Worm (Caenorhabditis elegans) whole organism, L2 larva: ENCODE results near the gene dmd-5.

Source experiments
- C34F6.9 ChIP-seq: fragments of 150-350 bp; optimal IDR thresholded peaks from 2 replicates; lab custom pipeline; 2014; ENCODE audit warnings: missing biosample characterization, missing genetic modification characterization
- F13H6.1 ChIP-seq: sonication (generic microtip); optimal IDR thresholded peaks from 2 replicates; lab custom pipeline; 2016; ENCODE audit warnings: missing genetic modification characterization, missing compliant biosample characterization
- R02D3.7 ChIP-seq: fragments of 150-350 bp; optimal IDR thresholded peaks from 2 replicates; lab custom pipeline; 2014; ENCODE audit warnings: missing biosample characterization, missing genetic modification characterization
- Y55F3AM.14 ChIP-seq: fragments of 200-800 bp; sonication (Bioruptor generic); optimal IDR thresholded peaks from 2 replicates; lab custom pipeline; 2018; ENCODE audit warnings: mild to moderate bottlenecking, missing genetic modification characterization, missing compliant biosample characterization
- alr-1 ChIP-seq: fragments of 150-350 bp; optimal IDR thresholded peaks from 2 replicates; lab custom pipeline; 2014; ENCODE audit warnings: missing biosample characterization, missing genetic modification characterization
- aly-2 ChIP-seq: fragments of 150-350 bp; optimal IDR thresholded peaks from 2 replicates; lab custom pipeline; 2014; ENCODE audit warnings: missing biosample characterization, missing genetic modification characterization
- ama-1 ChIP-seq: fragments of 150-350 bp; optimal IDR thresholded peaks from 2 replicates; lab custom pipeline; 2018; ENCODE audit warnings: inconsistent platforms
- blmp-1 ChIP-seq: sonication (generic microtip); optimal IDR thresholded peaks from 2 replicates; lab custom pipeline; 2017; ENCODE audit warnings: missing genetic modification characterization, mild to moderate bottlenecking, missing compliant biosample characterization, antibody characterized with exemption, moderate library complexity; ENCODE audit not compliant: insufficient read depth
- ceh-16 ChIP-seq: fragments of 150-350 bp; optimal IDR thresholded peaks from 2 replicates; lab custom pipeline; 2014; ENCODE audit warnings: missing biosample characterization, missing genetic modification characterization
- ceh-82 ChIP-seq: fragments of 150-350 bp; optimal IDR thresholded peaks from 2 replicates; lab custom pipeline; 2014; ENCODE audit warnings: missing biosample characterization, missing genetic modification characterization
- crh-2 ChIP-seq: sonication (generic microtip); optimal IDR thresholded peaks from 2 replicates; lab custom pipeline; 2017; ENCODE audit warnings: missing biosample characterization, missing genetic modification characterization
- egl-27 ChIP-seq: sonication (generic microtip); optimal IDR thresholded peaks from 3 replicates; lab custom pipeline; 2017; ENCODE audit warnings: missing biosample characterization, missing genetic modification reagents, missing genetic modification characterization
- elt-1 ChIP-seq: fragments of 150-350 bp; optimal IDR thresholded peaks from 2 replicates; lab custom pipeline; 2014; ENCODE audit warnings: missing biosample characterization, missing genetic modification characterization
- elt-3 ChIP-seq: sonication (generic microtip); optimal IDR thresholded peaks from 2 replicates; lab custom pipeline; 2017; ENCODE audit warnings: missing biosample characterization, missing genetic modification characterization
- fos-1 ChIP-seq: fragments of 150-350 bp; optimal IDR thresholded peaks from 2 replicates; lab custom pipeline; 2014; ENCODE audit warnings: missing biosample characterization, missing genetic modification characterization
- gmeb-1 ChIP-seq: fragments of 150-350 bp; optimal IDR thresholded peaks from 2 replicates; lab custom pipeline; 2014; ENCODE audit warnings: missing biosample characterization, missing genetic modification characterization
- lin-11 ChIP-seq: fragments of 150-350 bp; sonication (generic microtip); optimal IDR thresholded peaks from 2 replicates; lab custom pipeline; 2014; ENCODE audit warnings: missing biosample characterization, missing genetic modification characterization, inconsistent platforms, mixed read lengths
- lin-13 ChIP-seq: fragments of 150-350 bp; optimal IDR thresholded peaks from 2 replicates; lab custom pipeline; 2014; ENCODE audit warnings: missing biosample characterization, missing genetic modification reagents, missing genetic modification characterization
- lin-39 ChIP-seq: fragments of 150-350 bp; optimal IDR thresholded peaks from 2 replicates; lab custom pipeline; 2014; ENCODE audit warnings: missing biosample characterization, missing genetic modification reagents, missing genetic modification characterization
- lsy-2 ChIP-seq, 2 experiments: fragments of 150-350 bp in 1 of 2; sonication (generic microtip) in 1 of 2; optimal IDR thresholded peaks; 2 replicates each; lab custom pipeline; 2014 to 2017; ENCODE audit warnings: missing biosample characterization in 2 of 2, missing genetic modification characterization in 2 of 2
- mab-5 ChIP-seq: fragments of 150-350 bp; optimal IDR thresholded peaks from 2 replicates; lab custom pipeline; 2014; ENCODE audit warnings: missing biosample characterization, missing genetic modification characterization
- mbf-1 ChIP-seq: sonication (generic microtip); optimal IDR thresholded peaks from 2 replicates; lab custom pipeline; 2017; ENCODE audit warnings: missing biosample characterization, missing genetic modification characterization
- mdl-1 ChIP-seq, 2 experiments: fragments of 150-350 bp in 1 of 2; sonication (generic microtip) in 1 of 2; optimal IDR thresholded peaks; 2 replicates each; lab custom pipeline; 2017; ENCODE audit warnings: missing biosample characterization in 2 of 2, missing genetic modification characterization in 2 of 2
- nhr-11 ChIP-seq: fragments of 150-350 bp; optimal IDR thresholded peaks from 2 replicates; lab custom pipeline; 2014; ENCODE audit warnings: missing biosample characterization, missing genetic modification characterization
- nhr-12 ChIP-seq: fragments of 150-350 bp; optimal IDR thresholded peaks from 2 replicates; lab custom pipeline; 2014; ENCODE audit warnings: missing biosample characterization, missing genetic modification characterization
- nhr-21 ChIP-seq: fragments of 150-350 bp; optimal IDR thresholded peaks from 2 replicates; lab custom pipeline; 2014; ENCODE audit warnings: missing biosample characterization, missing genetic modification characterization
- nhr-237 ChIP-seq: fragments of 150-350 bp; optimal IDR thresholded peaks from 2 replicates; lab custom pipeline; 2014; ENCODE audit warnings: missing biosample characterization, missing genetic modification characterization
- nhr-25 ChIP-seq: fragments of 150-350 bp; sonication (generic microtip); optimal IDR thresholded peaks from 3 replicates; lab custom pipeline; 2014; ENCODE audit warnings: missing biosample characterization, missing genetic modification characterization
- nhr-6 ChIP-seq: fragments of 150-350 bp; optimal IDR thresholded peaks from 2 replicates; lab custom pipeline; 2014; ENCODE audit warnings: missing biosample characterization, missing genetic modification characterization
- nhr-77 ChIP-seq: fragments of 150-350 bp; optimal IDR thresholded peaks from 2 replicates; lab custom pipeline; 2014; ENCODE audit warnings: missing biosample characterization, missing genetic modification characterization
- peb-1 ChIP-seq: fragments of 150-350 bp; optimal IDR thresholded peaks from 2 replicates; lab custom pipeline; 2014; ENCODE audit warnings: missing biosample characterization, missing genetic modification characterization
- sem-4 ChIP-seq: fragments of 150-350 bp; optimal IDR thresholded peaks from 2 replicates; lab custom pipeline; 2014; ENCODE audit warnings: missing biosample characterization, missing genetic modification reagents, missing genetic modification characterization
- skn-1 ChIP-seq: sonication (generic microtip); optimal IDR thresholded peaks from 2 replicates; lab custom pipeline; 2017; ENCODE audit warnings: missing biosample characterization, missing genetic modification characterization
- sma-3 ChIP-seq: sonication (generic microtip); optimal IDR thresholded peaks from 2 replicates; lab custom pipeline; 2016; ENCODE audit warnings: missing genetic modification reagents, missing genetic modification characterization, missing compliant biosample characterization
- snpc-4 ChIP-seq: fragments of 150-350 bp; optimal IDR thresholded peaks from 2 replicates; lab custom pipeline; 2014; ENCODE audit warnings: missing biosample characterization, missing genetic modification characterization
- unc-39 ChIP-seq: fragments of 150-350 bp; optimal IDR thresholded peaks from 2 replicates; lab custom pipeline; 2014; ENCODE audit warnings: missing biosample characterization, missing genetic modification characterization
- unc-55 ChIP-seq: fragments of 150-350 bp; sonication (generic microtip); optimal IDR thresholded peaks from 3 replicates; lab custom pipeline; 2014; ENCODE audit warnings: missing biosample characterization, missing genetic modification reagents, missing genetic modification characterization
- unc-62 ChIP-seq: fragments of 150-350 bp; optimal IDR thresholded peaks from 2 replicates; lab custom pipeline; 2014; ENCODE audit warnings: missing biosample characterization, missing genetic modification reagents, missing genetic modification characterization
- zag-1 ChIP-seq: fragments of 150-350 bp; optimal IDR thresholded peaks from 2 replicates; lab custom pipeline; 2014; ENCODE audit warnings: missing biosample characterization, missing genetic modification characterization
- ztf-1 ChIP-seq: fragments of 200-800 bp; sonication (Bioruptor generic); conservative IDR thresholded peaks from 2 replicates; pipeline ENCODE4 v1.3.6; 2022; ENCODE audit warnings: missing genetic modification characterization, missing compliant biosample characterization
- ztf-11 ChIP-seq: sonication (generic microtip); optimal IDR thresholded peaks from 2 replicates; lab custom pipeline; 2017; ENCODE audit warnings: missing biosample characterization, missing genetic modification characterization
- ztf-4 ChIP-seq: fragments of 150-350 bp; optimal IDR thresholded peaks from 2 replicates; lab custom pipeline; 2014; ENCODE audit warnings: missing biosample characterization, missing genetic modification characterization

dmd-5 gene

DNA sequence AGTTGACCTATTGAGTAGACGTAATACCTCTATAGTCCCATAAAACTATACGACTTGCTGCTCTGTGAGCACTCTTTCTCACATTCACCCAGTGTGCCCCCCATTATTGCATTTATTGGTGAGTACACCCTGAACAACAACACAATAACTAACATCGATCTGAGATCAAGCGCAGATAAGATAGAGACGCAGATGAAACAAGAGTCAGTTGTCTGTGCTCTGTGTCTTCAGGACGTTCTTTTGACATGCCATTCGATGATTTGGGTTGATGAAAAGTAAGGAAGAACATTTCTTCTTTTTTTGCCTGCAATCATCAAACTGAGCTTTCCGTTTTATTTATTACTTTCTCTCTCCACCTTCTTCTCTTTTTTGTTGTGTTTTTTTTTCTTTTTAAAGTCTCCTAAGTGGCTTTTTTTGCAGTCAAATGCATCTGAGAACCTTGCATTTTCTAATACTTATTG is 16.3 kb upstream of the dmd-5 start, which contains the start of gene lect-2 (continued):
- no peak for TF ChIP-seq zag-1 (tag; lab: Kevin White, UChicago)
- no peak for TF ChIP-seq unc-62 (GFP tag; lab: Kevin White, UChicago)
- TF ChIP-seq ztf-11 (tag; lab: Kevin White, UChicago): no peak
- no peak for TF ChIP-seq ceh-82 (tag; lab: Kevin White, UChicago)
- no peak for TF ChIP-seq Y55F3AM.14
- TF ChIP-seq ceh-16 (tag; lab: Kevin White, UChicago): no peak
- no peak for TF ChIP-seq ztf-1 (GFP tag; lab: Robert Waterston, UW)
- TF ChIP-seq nhr-12: no peak
- no peak for TF ChIP-seq nhr-237 (tag; lab: Kevin White, UChicago)
- TF ChIP-seq alr-1: no peak
- no peak for TF ChIP-seq lin-13 (GFP tag; lab: Kevin White, UChicago)
- no peak for TF ChIP-seq nhr-21 (tag; lab: Kevin White, UChicago)
- no peak for TF ChIP-seq lin-39
- TF ChIP-seq nhr-11 (tag; lab: Kevin White, UChicago): no peak
- TF ChIP-seq mab-5 (tag; lab: Kevin White, UChicago): no peak
- TF ChIP-seq blmp-1: no peak
- no peak for TF ChIP-seq mbf-1 (tag; lab: Kevin White, UChicago)
- TF ChIP-seq elt-3: no peak
- TF ChIP-seq nhr-25: no peak
- TF ChIP-seq egl-27 (tag; lab: Kevin White, UChicago): no peak

DNA sequence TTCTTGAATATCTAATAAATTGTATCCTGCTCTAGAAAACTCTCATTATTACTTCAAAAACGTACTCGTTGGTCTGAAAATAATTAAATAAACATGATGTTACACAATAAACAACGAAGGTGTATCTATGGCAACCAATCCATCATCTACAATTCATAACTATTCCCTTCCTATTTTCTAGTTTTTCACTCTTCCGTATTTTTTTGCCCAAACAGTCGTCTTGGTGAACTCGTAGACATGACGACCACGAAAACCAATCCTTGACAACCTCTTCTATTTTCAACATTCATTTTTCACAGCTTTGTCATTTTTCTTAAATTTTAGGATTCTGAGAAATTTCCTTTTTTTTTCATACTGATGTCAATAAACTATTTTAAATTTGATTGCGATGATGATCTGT is 14.8 kb upstream of the dmd-5 start, which contains the start of gene K05F1.13:
K05F1.13 (plus strand) TSS at position 301 of the 400 bp plus-strand sequence.
- TF ChIP-seq lin-11 (tag; lab: Kevin White, UChicago) (no peak), ceh-82 (tag; lab: Kevin White, UChicago) (no peak), nhr-11 (tag; lab: Kevin White, UChicago) (no peak), elt-1 (tag; lab: Kevin White, UChicago) (no peak), lsy-2 (tag; optimal IDR thresholded peaks at IDR 0.05; lab: Kevin White, UChicago) (no peak), ztf-4 (tag; lab: Kevin White, UChicago) (no peak), ztf-11 (tag; lab: Kevin White, UChicago) (no peak)
- TF ChIP-seq, all 48 proteins: peak for 0

- TF ChIP-seq ceh-82 (tag; lab: Kevin White, UChicago): no peak
- no peak for TF ChIP-seq C34F6.9
- TF ChIP-seq egl-27 (tag; lab: Kevin White, UChicago): no peak
- TF ChIP-seq ceh-16 (tag; lab: Kevin White, UChicago): no peak
- TF ChIP-seq, all 48 proteins: peak for 0
These were observed 11.5 kb upstream of the dmd-5 start for ce11 chrII:5785504-5785903.

- TF ChIP-seq nhr-12 (no peak), mab-5 (tag; lab: Kevin White, UChicago) (no peak), nhr-6 (tag; lab: Kevin White, UChicago) (no peak), F13H6.1 (peak; percentile 68), nhr-25 (no peak), ceh-82 (tag; lab: Kevin White, UChicago) (no peak), mdl-1 (tag; optimal IDR thresholded peaks at IDR 0.05; lab: Kevin White, UChicago) (no peak), ama-1 (no peak), sma-3 (GFP tag; lab: Kevin White, UChicago) (peak; percentile 63), crh-2 (tag; lab: Kevin White, UChicago) (peak; percentile 63), lin-39 (no peak), aly-2 (tag; lab: Kevin White, UChicago) (no peak), zag-1 (tag; lab: Kevin White, UChicago) (no peak), snpc-4 (tag; lab: Kevin White, UChicago) (no peak), fos-1 (tag; lab: Kevin White, UChicago) (peak; percentile 29), elt-1 (tag; lab: Kevin White, UChicago) (no peak), elt-3 (no peak), nhr-237 (tag; lab: Kevin White, UChicago) (no peak), lin-13 (GFP tag; lab: Kevin White, UChicago) (peak; percentile 70), ztf-11 (tag; lab: Kevin White, UChicago) (no peak), sem-4 (tag; lab: Kevin White, UChicago) (peak; percentile 26), egl-27 (tag; lab: Kevin White, UChicago) (no peak), nhr-77 (no peak), ztf-4 (tag; lab: Kevin White, UChicago) (no peak), unc-62 (GFP tag; lab: Kevin White, UChicago) (no peak), C34F6.9 (peak; percentile 21), skn-1 (tag; lab: Kevin White, UChicago) (no peak), mbf-1 (tag; lab: Kevin White, UChicago) (no peak), peb-1 (tag; lab: Kevin White, UChicago) (no peak), gmeb-1 (tag; lab: Kevin White, UChicago) (no peak), lsy-2 (tag; optimal IDR thresholded peaks at IDR 0.05; lab: Kevin White, UChicago) (peak; percentile 28 to 50), ztf-1 (GFP tag; lab: Robert Waterston, UW) (no peak), R02D3.7 (tag; lab: Kevin White, UChicago) (no peak), unc-39 (tag; lab: Kevin White, UChicago) (no peak), unc-55 (GFP tag; lab: Kevin White, UChicago) (peak; percentile 10), nhr-11 (tag; lab: Kevin White, UChicago) (no peak)
These were observed 8.2 kb upstream of the dmd-5 start, which contains the start of gene K05F1.6 for ce11 chrII:5781935-5782921. TSS of gene K05F1.6 (plus strand) at chrII:5782520.
